Fruit fly (Drosophila melanogaster) whole organism, prepupa: ENCODE data around the gene enc.

ENCODE experiments used
- Blimp-1 ChIP-seq: fragments of 200-800 bp; sonication (Bioruptor generic); optimal IDR thresholded peaks from 3 replicates; lab custom pipeline; 2017; ENCODE audit warnings: missing biosample characterization, missing genetic modification characterization, mild to moderate bottlenecking, moderate library complexity, missing genetic modification reagents
- CG10631 ChIP-seq: fragments of 200-800 bp; sonication (Bioruptor generic); optimal IDR thresholded peaks from 2 replicates; lab custom pipeline; 2016; ENCODE audit warnings: missing biosample characterization, missing genetic modification characterization
- CG10669 ChIP-seq: fragments of 200-800 bp; sonication (Bioruptor generic); optimal IDR thresholded peaks from 3 replicates; lab custom pipeline; 2018; ENCODE audit warnings: missing biosample characterization, mild to moderate bottlenecking, missing genetic modification characterization, moderate library complexity
- CG11294 ChIP-seq: fragments of 200-800 bp; sonication (Bioruptor generic); IDR thresholded peaks from 2 replicates; pipeline ENCODE4 v1.3.6; 2022; ENCODE audit warnings: missing biosample characterization, missing genetic modification characterization
- CG11762 ChIP-seq: fragments of 200-800 bp; sonication (Bioruptor generic); optimal IDR thresholded peaks from 3 replicates; lab custom pipeline; 2016; ENCODE audit warnings: missing biosample characterization, missing genetic modification characterization; ENCODE audit not compliant: insufficient read depth
- CG11902 ChIP-seq: fragments of 200-800 bp; sonication (Bioruptor generic); optimal IDR thresholded peaks from 3 replicates; lab custom pipeline; 2016; ENCODE audit warnings: missing biosample characterization, missing genetic modification characterization
- CG3032 ChIP-seq: fragments of 200-800 bp; optimal IDR thresholded peaks from 2 replicates; lab custom pipeline; 2019; ENCODE audit warnings: missing biosample characterization, mild to moderate bottlenecking, missing genetic modification characterization, moderate library complexity
- CG31627 ChIP-seq: fragments of 200-800 bp; sonication (Bioruptor generic); optimal IDR thresholded peaks from 3 replicates; lab custom pipeline; 2016; ENCODE audit warnings: missing biosample characterization, missing genetic modification characterization
- CG32006 ChIP-seq: fragments of 200-800 bp; sonication (Bioruptor generic); optimal IDR thresholded peaks from 3 replicates; lab custom pipeline; 2017; ENCODE audit warnings: missing biosample characterization, mild to moderate bottlenecking, missing genetic modification characterization
- CG3919 ChIP-seq: fragments of 200-800 bp; sonication (Bioruptor generic); optimal IDR thresholded peaks from 3 replicates; lab custom pipeline; 2016; ENCODE audit warnings: missing biosample characterization, missing genetic modification characterization
- CG4318 ChIP-seq: fragments of 200-800 bp; sonication (Bioruptor generic); optimal IDR thresholded peaks from 3 replicates; lab custom pipeline; 2017; ENCODE audit warnings: missing biosample characterization, mild to moderate bottlenecking, missing genetic modification characterization
- CG6163 ChIP-seq: fragments of 200-800 bp; sonication (Bioruptor generic); IDR thresholded peaks from 3 replicates; pipeline ENCODE4 v1.3.6; 2022; ENCODE audit warnings: missing biosample characterization, missing genetic modification characterization
- CG6276 ChIP-seq: fragments of 200-800 bp; sonication (Bioruptor generic); optimal IDR thresholded peaks from 2 replicates; lab custom pipeline; 2017; ENCODE audit warnings: missing biosample characterization, mild to moderate bottlenecking, missing genetic modification characterization
- CG6792 ChIP-seq: fragments of 200-800 bp; sonication (Bioruptor generic); optimal IDR thresholded peaks from 3 replicates; lab custom pipeline; 2016; ENCODE audit warnings: missing biosample characterization, missing genetic modification characterization
- CG6854 ChIP-seq: fragments of 200-800 bp; sonication (Bioruptor generic); optimal IDR thresholded peaks from 2 replicates; lab custom pipeline; 2017; ENCODE audit warnings: missing biosample characterization, mild to moderate bottlenecking, missing genetic modification characterization
- CG7368 ChIP-seq: fragments of 200-800 bp; sonication (Bioruptor generic); optimal IDR thresholded peaks from 3 replicates; lab custom pipeline; 2016; ENCODE audit warnings: missing biosample characterization, missing genetic modification characterization
- CG8119 ChIP-seq: fragments of 200-800 bp; sonication (Bioruptor generic); IDR thresholded peaks from 3 replicates; pipeline ENCODE4 v1.3.6; 2022; ENCODE audit warnings: missing biosample characterization, missing genetic modification characterization
- CG8632 ChIP-seq: fragments of 200-800 bp; sonication (Bioruptor generic); optimal IDR thresholded peaks from 3 replicates; lab custom pipeline; 2016; ENCODE audit warnings: missing biosample characterization, missing genetic modification characterization
- CG9139 ChIP-seq: fragments of 200-800 bp; sonication (Bioruptor generic); optimal IDR thresholded peaks from 3 replicates; lab custom pipeline; 2017; ENCODE audit warnings: missing biosample characterization, mild to moderate bottlenecking, missing genetic modification characterization
- Eip75B ChIP-seq: fragments of 200-800 bp; sonication (Bioruptor generic); optimal IDR thresholded peaks from 3 replicates; lab custom pipeline; 2016; ENCODE audit warnings: missing biosample characterization, missing genetic modification characterization
- Eip78C ChIP-seq: fragments of 200-800 bp; sonication (Bioruptor generic); peaks from one replicate; lab custom pipeline; 2016; ENCODE audit warnings: missing biosample characterization, missing genetic modification characterization
- Eip93F ChIP-seq: fragments of 200-800 bp; sonication (Bioruptor generic); optimal IDR thresholded peaks from 2 replicates; lab custom pipeline; 2016; ENCODE audit warnings: missing biosample characterization, mild to moderate bottlenecking, missing genetic modification characterization
- Ets21C ChIP-seq: fragments of 200-800 bp; sonication (Bioruptor generic); optimal IDR thresholded peaks from 3 replicates; lab custom pipeline; 2016; ENCODE audit warnings: missing biosample characterization, missing genetic modification characterization
- Gug ChIP-seq: fragments of 200-800 bp; sonication (Bioruptor generic); IDR thresholded peaks from 2 replicates; pipeline ENCODE4 v1.3.6; 2022; ENCODE audit warnings: missing biosample characterization, missing genetic modification characterization
- Hr39 ChIP-seq: fragments of 200-800 bp; sonication (Bioruptor generic); optimal IDR thresholded peaks from 2 replicates; lab custom pipeline; 2016; ENCODE audit warnings: missing biosample characterization, missing genetic modification characterization
- Hr4 ChIP-seq: fragments of 200-800 bp; sonication (Bioruptor generic); optimal IDR thresholded peaks from 3 replicates; lab custom pipeline; 2016; ENCODE audit warnings: missing biosample characterization, missing genetic modification characterization
- Lpt ChIP-seq: fragments of 200-800 bp; sonication (Bioruptor generic); optimal IDR thresholded peaks from 3 replicates; lab custom pipeline; 2016; ENCODE audit warnings: missing biosample characterization, missing genetic modification characterization
- Met ChIP-seq: fragments of 200-800 bp; sonication (Bioruptor generic); optimal IDR thresholded peaks from 3 replicates; lab custom pipeline; 2016; ENCODE audit warnings: missing biosample characterization, missing genetic modification characterization
- OdsH ChIP-seq: fragments of 200-800 bp; sonication (Bioruptor generic); optimal IDR thresholded peaks from 3 replicates; lab custom pipeline; 2016; ENCODE audit warnings: missing biosample characterization, missing genetic modification characterization
- Smox ChIP-seq: fragments of 200-800 bp; sonication (Bioruptor generic); optimal IDR thresholded peaks from 3 replicates; lab custom pipeline; 2016; ENCODE audit warnings: missing biosample characterization, missing genetic modification characterization
- Sox102F ChIP-seq: fragments of 200-800 bp; sonication (Bioruptor generic); optimal IDR thresholded peaks from 2 replicates; lab custom pipeline; 2016; ENCODE audit warnings: missing biosample characterization, mild to moderate bottlenecking, missing genetic modification characterization
- achi ChIP-seq: fragments of 200-800 bp; sonication (Bioruptor generic); optimal IDR thresholded peaks from 3 replicates; lab custom pipeline; 2016; ENCODE audit warnings: missing biosample characterization, missing genetic modification characterization
- acj6 ChIP-seq: fragments of 200-800 bp; sonication (Bioruptor generic); optimal IDR thresholded peaks from 3 replicates; lab custom pipeline; 2016; ENCODE audit warnings: missing biosample characterization, missing genetic modification characterization
- cyc ChIP-seq: fragments of 200-800 bp; sonication (Bioruptor generic); optimal IDR thresholded peaks from 3 replicates; lab custom pipeline; 2016; ENCODE audit warnings: missing biosample characterization, missing genetic modification characterization
- dac ChIP-seq: fragments of 200-800 bp; sonication (Bioruptor generic); optimal IDR thresholded peaks from 2 replicates; lab custom pipeline; 2017; ENCODE audit warnings: missing biosample characterization, mild to moderate bottlenecking, missing genetic modification characterization
- dsx ChIP-seq: fragments of 200-800 bp; optimal IDR thresholded peaks from 3 replicates; lab custom pipeline; 2019; ENCODE audit warnings: missing biosample characterization, mild to moderate bottlenecking, missing genetic modification characterization, moderate library complexity; ENCODE audit not compliant: poor library complexity, severe bottlenecking
- esn ChIP-seq: fragments of 200-800 bp; sonication (Bioruptor generic); optimal IDR thresholded peaks from 2 replicates; lab custom pipeline; 2016; ENCODE audit warnings: missing biosample characterization, mild to moderate bottlenecking, missing genetic modification characterization, moderate library complexity
- fd59A ChIP-seq: fragments of 200-800 bp; sonication (Bioruptor generic); optimal IDR thresholded peaks from 2 replicates; lab custom pipeline; 2017; ENCODE audit warnings: missing biosample characterization, mild to moderate bottlenecking, missing genetic modification characterization, missing genetic modification reagents
- fd85E ChIP-seq: fragments of 200-800 bp; sonication (Bioruptor generic); optimal IDR thresholded peaks from 3 replicates; lab custom pipeline; 2016; ENCODE audit warnings: missing biosample characterization, missing genetic modification characterization
- fkh ChIP-seq: fragments of 200-800 bp; sonication (Bioruptor generic); optimal IDR thresholded peaks from 3 replicates; lab custom pipeline; 2017; ENCODE audit warnings: missing biosample characterization, mild to moderate bottlenecking, missing genetic modification characterization, moderate library complexity
- lz ChIP-seq: fragments of 200-800 bp; sonication (Bioruptor generic); optimal IDR thresholded peaks from 3 replicates; lab custom pipeline; 2016; ENCODE audit warnings: missing biosample characterization, missing genetic modification characterization
- net ChIP-seq: fragments of 200-800 bp; sonication (Bioruptor generic); optimal IDR thresholded peaks from 3 replicates; lab custom pipeline; 2016; ENCODE audit warnings: missing biosample characterization, missing genetic modification characterization
- pdm3 ChIP-seq: fragments of 200-800 bp; sonication (Bioruptor generic); optimal IDR thresholded peaks from 3 replicates; lab custom pipeline; 2016; ENCODE audit warnings: missing biosample characterization, missing genetic modification characterization
- salr ChIP-seq, 2 experiments: fragments of 200-800 bp; sonication (Bioruptor generic); optimal IDR thresholded peaks; 3 replicates each; lab custom pipeline; 2016 to 2018; ENCODE audit warnings: missing biosample characterization in 2 of 2, missing genetic modification characterization in 2 of 2, mild to moderate bottlenecking in 1 of 2
- spab ChIP-seq: fragments of 200-800 bp; sonication (Bioruptor generic); optimal IDR thresholded peaks from 2 replicates; lab custom pipeline; 2017; ENCODE audit warnings: missing biosample characterization, mild to moderate bottlenecking, missing genetic modification characterization, missing genetic modification reagents
- ss ChIP-seq, 2 experiments: fragments of 200-800 bp; sonication (Bioruptor generic); optimal IDR thresholded peaks; 2 replicates in 1 of 2; 3 replicates in 1 of 2; lab custom pipeline; 2017 to 2018; ENCODE audit warnings: mild to moderate bottlenecking in 2 of 2, missing biosample characterization in 2 of 2, missing genetic modification characterization in 2 of 2, moderate library complexity in 1 of 2
- svp ChIP-seq: fragments of 200-800 bp; sonication (Bioruptor generic); peaks from one replicate; lab custom pipeline; 2016; ENCODE audit warnings: missing biosample characterization, missing genetic modification characterization
- vri ChIP-seq: fragments of 200-800 bp; sonication (Bioruptor generic); optimal IDR thresholded peaks from 3 replicates; lab custom pipeline; 2016; ENCODE audit warnings: missing biosample characterization, mild to moderate bottlenecking, missing genetic modification characterization

Gene enc

DNA sequence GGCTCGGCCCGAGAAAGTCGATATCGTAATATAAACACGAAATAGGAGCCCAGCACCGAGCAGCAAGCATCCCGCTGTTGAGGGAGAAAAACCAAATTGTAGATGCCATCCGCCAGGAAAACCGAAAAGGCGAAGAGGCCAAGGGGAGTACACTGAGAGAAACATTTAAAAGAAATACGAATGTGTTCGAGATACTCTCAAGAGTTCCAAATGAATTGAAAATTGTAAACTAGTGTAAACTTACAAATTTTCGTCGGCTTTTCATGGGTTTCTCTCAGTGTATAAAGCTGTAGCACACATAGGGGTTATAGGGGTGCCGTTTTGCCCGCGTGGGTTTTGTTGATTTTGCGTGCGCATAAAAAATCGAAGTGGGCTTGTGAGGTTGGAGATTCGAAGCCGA, 15.8 kb upstream of the enc start (continued):
- TF ChIP-seq CG11294 (GFP tag; lab: Robert Waterston, UW) (peak; percentile 54), ss (GFP tag; optimal IDR thresholded peaks at IDR 0.05; lab: Kevin White, UChicago) (peak; percentile 18 to 78), CG6276 (GFP tag; lab: Kevin White, UChicago) (no peak), fd85E (GFP tag; lab: Kevin White, UChicago) (no peak), CG4318 (GFP tag; lab: Kevin White, UChicago) (peak; percentile 68), Ets21C (GFP tag; lab: Kevin White, UChicago) (peak; percentile 71), achi (GFP tag; lab: Kevin White, UChicago) (peak; percentile 70), CG7368 (GFP tag; lab: Kevin White, UChicago) (peak; percentile 43), CG11762 (GFP tag; lab: Kevin White, UChicago) (no peak), cyc (GFP tag; lab: Kevin White, UChicago) (peak; percentile 22)
- TF ChIP-seq, all 60 proteins: peak for 49

DNA sequence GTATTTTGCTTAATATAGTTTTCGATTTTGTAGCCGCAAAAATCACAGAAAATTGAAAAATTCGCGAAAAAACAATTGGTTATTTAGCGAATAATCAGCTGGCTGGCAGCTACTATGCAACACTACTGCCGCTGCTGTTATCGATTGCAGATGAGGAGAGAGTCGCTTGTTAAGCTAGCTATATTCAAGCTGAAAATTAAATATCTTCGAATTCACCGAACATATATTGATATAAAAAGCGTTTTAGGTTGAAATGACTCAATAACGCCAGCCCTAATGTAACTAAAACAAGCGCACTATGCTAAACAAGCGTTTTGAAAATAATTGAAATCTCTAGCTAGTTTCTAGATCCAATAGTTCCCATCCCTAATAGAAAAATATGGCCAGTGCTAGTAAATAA, 12.1 kb upstream of the enc start, which contains the start of the genes CG32264, ntc and IntS10:
CG32264 (minus strand) TSS at position 130 of the 400 bp plus-strand sequence.
ntc (minus strand) TSS at position 130 of the 400 bp plus-strand sequence.
IntS10 (plus strand) TSS at position 381 of the 400 bp plus-strand sequence.
- TF ChIP-seq CG3919 (GFP tag; lab: Kevin White, UChicago) (no peak), Smox (no peak), CG3032 (tag; lab: Kevin White, UChicago) (peak; percentile 52), Eip93F (GFP tag; lab: Kevin White, UChicago) (no peak), vri (no peak), dac (GFP tag; lab: Kevin White, UChicago) (peak; percentile 9), CG10669 (no peak), cyc (GFP tag; lab: Kevin White, UChicago) (peak; percentile 46), Sox102F (no peak), salr (GFP tag; optimal IDR thresholded peaks at IDR 0.05; lab: Kevin White, UChicago) (no peak), CG8632 (GFP tag; lab: Kevin White, UChicago) (no peak), net (GFP tag; lab: Kevin White, UChicago) (no peak), CG31627 (GFP tag; lab: Kevin White, UChicago) (peak; percentile 72), Hr4 (peak; percentile 75), svp (no peak), CG11294 (GFP tag; lab: Robert Waterston, UW) (no peak; the same call in 1 of the 2 replicates), Gug (no peak), CG6276 (GFP tag; lab: Kevin White, UChicago) (no peak), Eip75B (GFP tag; lab: Kevin White, UChicago) (no peak), Ets21C (GFP tag; lab: Kevin White, UChicago) (no peak), CG4318 (GFP tag; lab: Kevin White, UChicago) (no peak), Eip78C (GFP tag; lab: Kevin White, UChicago) (peak; percentile 89), acj6 (GFP tag; lab: Kevin White, UChicago) (peak; percentile 69), pdm3 (GFP tag; lab: Kevin White, UChicago) (no peak), OdsH (GFP tag; lab: Kevin White, UChicago) (no peak), CG9139 (GFP tag; lab: Kevin White, UChicago) (no peak), CG11902 (GFP tag; lab: Kevin White, UChicago) (peak; percentile 18), CG6792 (GFP tag; lab: Kevin White, UChicago) (peak; percentile 43), CG32006 (GFP tag; lab: Kevin White, UChicago) (no peak), CG6854 (GFP tag; lab: Kevin White, UChicago) (no peak), esn (GFP tag; lab: Kevin White, UChicago) (peak; percentile 72), Blimp-1 (no peak), fkh (GFP tag; lab: Kevin White, UChicago) (peak; percentile 89), CG10631 (GFP tag; lab: Kevin White, UChicago) (peak; percentile 73), spab (GFP tag; lab: Kevin White, UChicago) (no peak), CG6163 (no peak), Hr39 (GFP tag; lab: Kevin White, UChicago) (peak; percentile 72), achi (GFP tag; lab: Kevin White, UChicago) (no peak), Lpt (peak; percentile 30), CG7368 (GFP tag; lab: Kevin White, UChicago) (peak; percentile 16), dsx (GFP tag; lab: Kevin White, UChicago) (no peak), lz (GFP tag; lab: Kevin White, UChicago) (peak; percentile 71), fd85E (GFP tag; lab: Kevin White, UChicago) (no peak), Met (GFP tag; lab: Kevin White, UChicago) (no peak), CG8119 (GFP tag; lab: Robert Waterston, UW) (no peak), CG11762 (GFP tag; lab: Kevin White, UChicago) (no peak), fd59A (GFP tag; lab: Kevin White, UChicago) (no peak)
